Fruit fly (Drosophila melanogaster) whole organism, embryonic: ENCODE measurements around the gene rho-5.

Source experiments
- Adf1 ChIP-seq: fragments of 200-800 bp; sonication (Bioruptor generic); IDR thresholded peaks from 2 replicates; pipeline ENCODE4 v1.3.6; 2022; ENCODE audit warnings: missing biosample characterization, missing genetic modification characterization
- Aef1 ChIP-seq: fragments of 200-800 bp; sonication (Bioruptor generic); IDR thresholded peaks from 3 replicates; pipeline ENCODE4 v1.3.6; 2022; ENCODE audit warnings: missing biosample characterization, missing genetic modification characterization
- CG10267 ChIP-seq: fragments of 200-800 bp; sonication (Bioruptor generic); optimal IDR thresholded peaks from 2 replicates; lab custom pipeline; 2018; ENCODE audit warnings: missing biosample characterization, mild to moderate bottlenecking, missing genetic modification characterization, moderate library complexity
- CG10565 ChIP-seq: fragments of 200-800 bp; sonication (Bioruptor generic); optimal IDR thresholded peaks from 3 replicates; lab custom pipeline; 2016; ENCODE audit warnings: missing biosample characterization, mild to moderate bottlenecking, missing genetic modification characterization
- CG11085 ChIP-seq: fragments of 200-800 bp; sonication (Bioruptor generic); IDR thresholded peaks from 2 replicates; pipeline ENCODE4 v1.3.6; 2022; ENCODE audit warnings: missing biosample characterization, missing genetic modification characterization
- CG11504 ChIP-seq: fragments of 200-800 bp; sonication (Bioruptor generic); optimal IDR thresholded peaks from 3 replicates; lab custom pipeline; 2019; ENCODE audit warnings: missing biosample characterization, mild to moderate bottlenecking, missing genetic modification characterization, moderate library complexity
- CG11723 ChIP-seq: fragments of 200-800 bp; sonication (Bioruptor generic); optimal IDR thresholded peaks from 2 replicates; lab custom pipeline; 2017; ENCODE audit warnings: missing biosample characterization, mild to moderate bottlenecking, missing genetic modification characterization
- CG12299 ChIP-seq: fragments of 200-800 bp; sonication (Bioruptor generic); optimal IDR thresholded peaks from 2 replicates; lab custom pipeline; 2018; ENCODE audit warnings: missing biosample characterization, mild to moderate bottlenecking, missing genetic modification characterization
- CG12659 ChIP-seq: fragments of 200-800 bp; sonication (Bioruptor generic); optimal IDR thresholded peaks from 3 replicates; lab custom pipeline; 2017; ENCODE audit warnings: mild to moderate bottlenecking, missing biosample characterization, missing genetic modification reagents, missing genetic modification characterization
- CG13424 ChIP-seq: fragments of 200-800 bp; sonication (Bioruptor generic); optimal IDR thresholded peaks from 2 replicates; lab custom pipeline; 2019; ENCODE audit warnings: missing biosample characterization, mild to moderate bottlenecking, missing genetic modification characterization, moderate library complexity
- CG14441 ChIP-seq: fragments of 200-800 bp; sonication (Bioruptor generic); IDR thresholded peaks from 2 replicates; pipeline ENCODE4 v1.3.6; 2022; ENCODE audit warnings: missing biosample characterization, missing genetic modification characterization
- CG15269 ChIP-seq: fragments of 200-800 bp; sonication (Bioruptor generic); optimal IDR thresholded peaks from 2 replicates; lab custom pipeline; 2018; ENCODE audit warnings: missing biosample characterization, mild to moderate bottlenecking, missing genetic modification characterization, moderate library complexity
- CG1603 ChIP-seq: fragments of 200-800 bp; sonication (Bioruptor generic); optimal IDR thresholded peaks from 2 replicates; lab custom pipeline; 2019; ENCODE audit warnings: missing biosample characterization, mild to moderate bottlenecking, missing genetic modification characterization, moderate library complexity
- CG16779 ChIP-seq: fragments of 200-800 bp; sonication (Bioruptor generic); IDR thresholded peaks from 2 replicates; pipeline ENCODE4 v1.3.6; 2022; ENCODE audit warnings: missing biosample characterization, missing genetic modification characterization
- CG16815 ChIP-seq: fragments of 200-800 bp; sonication (Bioruptor generic); optimal IDR thresholded peaks from 3 replicates; lab custom pipeline; 2017; ENCODE audit warnings: missing biosample characterization, mild to moderate bottlenecking, missing genetic modification characterization
- CG17361 ChIP-seq: fragments of 200-800 bp; sonication (Bioruptor generic); IDR thresholded peaks from 3 replicates; pipeline ENCODE4 v1.3.6; 2022; ENCODE audit warnings: missing biosample characterization, missing genetic modification characterization
- CG18011 ChIP-seq: fragments of 200-800 bp; sonication (Bioruptor generic); optimal IDR thresholded peaks from 2 replicates; lab custom pipeline; 2017; ENCODE audit warnings: missing biosample characterization, missing genetic modification characterization, mild to moderate bottlenecking, moderate library complexity, missing genotype
- CG2875 ChIP-seq: fragments of 200-800 bp; sonication (Bioruptor generic); optimal IDR thresholded peaks from 2 replicates; lab custom pipeline; 2017; ENCODE audit warnings: missing biosample characterization, mild to moderate bottlenecking, missing genetic modification characterization, missing genetic modification reagents
- CG30020 ChIP-seq: fragments of 200-800 bp; optimal IDR thresholded peaks from 2 replicates; lab custom pipeline; 2019; ENCODE audit warnings: missing biosample characterization, mild to moderate bottlenecking, missing genetic modification characterization, moderate library complexity
- CG32767 ChIP-seq: fragments of 200-800 bp; sonication (Bioruptor generic); IDR thresholded peaks from 2 replicates; pipeline ENCODE4 v1.3.6; 2022; ENCODE audit warnings: missing biosample characterization, missing genetic modification characterization
- CG3407 ChIP-seq: fragments of 200-800 bp; sonication (Bioruptor generic); optimal IDR thresholded peaks from 2 replicates; lab custom pipeline; 2018; ENCODE audit warnings: missing biosample characterization, mild to moderate bottlenecking, missing genetic modification characterization
- CG34376 ChIP-seq: fragments of 200-800 bp; sonication (Bioruptor generic); optimal IDR thresholded peaks from 2 replicates; lab custom pipeline; 2018; ENCODE audit warnings: missing biosample characterization, mild to moderate bottlenecking, missing genetic modification characterization
- CG4617 ChIP-seq: fragments of 200-800 bp; sonication (Bioruptor generic); optimal IDR thresholded peaks from 3 replicates; lab custom pipeline; 2016; ENCODE audit warnings: missing biosample characterization, missing genetic modification characterization, borderline replicate concordance
- CG4854 ChIP-seq: fragments of 200-800 bp; sonication (Bioruptor generic); optimal IDR thresholded peaks from 2 replicates; lab custom pipeline; 2016; ENCODE audit warnings: missing biosample characterization, missing genetic modification characterization, inconsistent platforms
- CG7556 ChIP-seq: fragments of 200-800 bp; sonication (Bioruptor generic); optimal IDR thresholded peaks from 2 replicates; lab custom pipeline; 2017; ENCODE audit warnings: missing biosample characterization, mild to moderate bottlenecking, missing genetic modification characterization
- CG8281 ChIP-seq: fragments of 200-800 bp; sonication (Bioruptor generic); optimal IDR thresholded peaks from 2 replicates; lab custom pipeline; 2018; ENCODE audit warnings: missing biosample characterization, mild to moderate bottlenecking, missing genetic modification characterization, moderate library complexity
- CG8924 ChIP-seq: fragments of 200-800 bp; optimal IDR thresholded peaks from 3 replicates; lab custom pipeline; 2019; ENCODE audit warnings: missing biosample characterization, mild to moderate bottlenecking, missing genetic modification characterization, moderate library complexity
- CkIIα-i1 ChIP-seq: fragments of 200-800 bp; sonication (Bioruptor generic); IDR thresholded peaks from 2 replicates; pipeline ENCODE4 v1.3.6; 2022; ENCODE audit warnings: missing biosample characterization, missing genetic modification characterization
- CrebB ChIP-seq: fragments of 200-800 bp; sonication (Bioruptor generic); optimal IDR thresholded peaks from 3 replicates; lab custom pipeline; 2018; ENCODE audit warnings: missing biosample characterization, mild to moderate bottlenecking, missing genetic modification characterization
- Deaf1 ChIP-seq: fragments of 200-800 bp; optimal IDR thresholded peaks from 3 replicates; lab custom pipeline; 2019; ENCODE audit warnings: missing biosample characterization, mild to moderate bottlenecking, missing genetic modification characterization, moderate library complexity
- Doc3 ChIP-seq: fragments of 200-800 bp; sonication (Bioruptor generic); IDR thresholded peaks from 3 replicates; pipeline ENCODE4 v1.3.6; 2022; ENCODE audit warnings: missing biosample characterization, missing genetic modification characterization; ENCODE audit not compliant: partially characterized antibody
- Gug ChIP-seq: fragments of 200-800 bp; sonication (Bioruptor generic); IDR thresholded peaks from 4 replicates; pipeline ENCODE4 v1.3.6; 2022; ENCODE audit warnings: missing biosample characterization, missing genetic modification characterization
- HmgD ChIP-seq: fragments of 200-800 bp; sonication (Bioruptor generic); optimal IDR thresholded peaks from 3 replicates; lab custom pipeline; 2016; ENCODE audit warnings: missing biosample characterization, missing genetic modification characterization
- NC2β ChIP-seq: fragments of 200-800 bp; sonication (Bioruptor generic); optimal IDR thresholded peaks from 2 replicates; lab custom pipeline; 2016; ENCODE audit warnings: missing biosample characterization, missing genetic modification characterization
- TFAM ChIP-seq: fragments of 200-800 bp; sonication (Bioruptor generic); optimal IDR thresholded peaks from 2 replicates; lab custom pipeline; 2017; ENCODE audit warnings: missing biosample characterization, missing genetic modification characterization, inconsistent platforms
- Tbp ChIP-seq: fragments of >200 bp; optimal IDR thresholded peaks from 2 replicates; lab custom pipeline; 2018; ENCODE audit warnings: missing biosample characterization, missing genetic modification characterization
- bowl ChIP-seq: fragments of 200-800 bp; sonication (Bioruptor generic); IDR thresholded peaks from 2 replicates; pipeline ENCODE4 v1.3.6; 2022; ENCODE audit warnings: missing biosample characterization, missing genetic modification characterization
- ci ChIP-seq: fragments of 200-800 bp; sonication (Bioruptor generic); IDR thresholded peaks from 3 replicates; pipeline ENCODE4 v1.3.6; 2022; ENCODE audit warnings: missing biosample characterization, missing genetic modification characterization
- crp ChIP-seq, 2 experiments: fragments of 200-800 bp; sonication (Bioruptor generic); optimal IDR thresholded peaks; 2 replicates in 1 of 2; 3 replicates in 1 of 2; lab custom pipeline; 2017; ENCODE audit warnings: missing biosample characterization in 2 of 2, missing genetic modification characterization in 2 of 2, mild to moderate bottlenecking in 1 of 2, moderate library complexity in 1 of 2
- fru ChIP-seq: fragments of >200 bp; optimal IDR thresholded peaks from 2 replicates; lab custom pipeline; 2017
- ind ChIP-seq: fragments of 200-800 bp; sonication (Bioruptor generic); optimal IDR thresholded peaks from 3 replicates; lab custom pipeline; 2016; ENCODE audit warnings: missing biosample characterization, missing genetic modification characterization
- jigr1 ChIP-seq: fragments of 200-800 bp; sonication (Bioruptor generic); IDR thresholded peaks from 3 replicates; pipeline ENCODE4 v1.3.6; 2022; ENCODE audit warnings: missing biosample characterization, missing genetic modification characterization
- kah ChIP-seq: fragments of 200-800 bp; sonication (Bioruptor generic); optimal IDR thresholded peaks from 2 replicates; lab custom pipeline; 2018; ENCODE audit warnings: missing biosample characterization, mild to moderate bottlenecking, missing genetic modification characterization
- lab ChIP-seq: fragments of 200-800 bp; sonication (Bioruptor generic); optimal IDR thresholded peaks from 3 replicates; lab custom pipeline; 2017; ENCODE audit warnings: missing biosample characterization, missing genetic modification characterization, mild to moderate bottlenecking, moderate library complexity, missing genetic modification reagents
- pan ChIP-seq, 4 experiments: fragments of >200 bp in 3 of 4; fragments of 200-800 bp in 1 of 4; sonication (Bioruptor generic) in 1 of 4; optimal IDR thresholded peaks in 3 of 4; IDR thresholded peaks in 1 of 4; 2 replicates each; pipeline versions ENCODE4 v1.3.6 to Lab custom; 2017 to 2022; ENCODE audit warnings: missing biosample characterization in 2 of 4, missing genetic modification characterization in 2 of 4, mixed read lengths in 1 of 4
- sim ChIP-seq: fragments of 200-800 bp; sonication (Bioruptor generic); IDR thresholded peaks from 2 replicates; pipeline ENCODE4 v1.3.6; 2022; ENCODE audit warnings: missing biosample characterization, missing genetic modification characterization
- sug ChIP-seq: fragments of 200-800 bp; optimal IDR thresholded peaks from 2 replicates; lab custom pipeline; 2019; ENCODE audit warnings: missing biosample characterization, mild to moderate bottlenecking, missing genetic modification characterization, moderate library complexity
- tap ChIP-seq: fragments of 200-800 bp; optimal IDR thresholded peaks from 3 replicates; lab custom pipeline; 2019; ENCODE audit warnings: missing biosample characterization, mild to moderate bottlenecking, missing genetic modification characterization, moderate library complexity
- tin ChIP-seq: fragments of 200-800 bp; sonication (Bioruptor generic); optimal IDR thresholded peaks from 3 replicates; lab custom pipeline; 2016; ENCODE audit warnings: missing biosample characterization, missing genetic modification characterization
- tup ChIP-seq: fragments of 200-800 bp; sonication (Bioruptor generic); optimal IDR thresholded peaks from 2 replicates; lab custom pipeline; 2016; ENCODE audit warnings: missing biosample characterization, mild to moderate bottlenecking, missing genetic modification characterization, moderate library complexity
- tx ChIP-seq: fragments of 200-800 bp; sonication (Bioruptor generic); optimal IDR thresholded peaks from 2 replicates; lab custom pipeline; 2016; ENCODE audit warnings: missing biosample characterization, missing genetic modification characterization

rho-5 gene

DNA sequence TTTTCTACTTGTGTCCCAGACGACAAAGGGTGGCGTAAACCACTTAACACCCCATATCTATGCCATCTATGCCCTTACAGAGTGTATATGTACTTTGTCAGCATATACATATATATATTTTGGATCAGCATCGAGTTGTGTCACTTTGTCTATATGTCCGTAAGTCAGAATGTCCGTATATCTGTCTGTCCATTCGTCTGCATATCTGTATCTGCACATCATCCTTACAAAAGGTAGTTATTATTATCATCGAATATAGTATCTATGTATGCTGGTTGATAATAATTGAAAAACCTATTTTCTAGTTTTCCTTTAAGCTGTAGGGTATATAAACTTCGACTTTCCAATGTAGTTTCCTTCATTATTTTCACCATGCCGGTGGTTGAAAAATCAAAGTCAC is 22.6 kb downstream of the rho-5 start (continued):
- TF ChIP-seq CG14441 (GFP tag; lab: Robert Waterston, UW) (no peak), CG34376 (GFP tag; lab: Kevin White, UChicago) (no peak), CG13424 (tag; lab: Kevin White, UChicago) (peak; percentile 30), CG30020 (tag; lab: Kevin White, UChicago) (no peak), Doc3 (GFP tag; lab: Robert Waterston, UW) (no peak), CG32767 (GFP tag; lab: Robert Waterston, UW) (no peak), CrebB (tag; lab: Kevin White, UChicago) (no peak), pan (optimal IDR thresholded peaks at IDR 0.05; lab: Kevin White, UChicago) (no peak), pan (GFP tag; optimal IDR thresholded peaks at IDR 0.05 in 1 of 2, IDR thresholded peaks at IDR 0.05 in 1 of 2) (no peak), CG4854 (no peak), bowl (GFP tag; lab: Robert Waterston, UW) (no peak), CG12659 (no peak), CG8924 (peak; percentile 17), ci (GFP tag; lab: Robert Waterston, UW) (no peak), CG11504 (peak; percentile 71), Gug (GFP tag; lab: Robert Waterston, UW) (no peak), lab (GFP tag; lab: Kevin White, UChicago) (no peak), CG10267 (tag; lab: Kevin White, UChicago) (peak; percentile 25), tin (GFP tag; lab: Kevin White, UChicago) (no peak), CG1603 (no peak), Deaf1 (tag; lab: Kevin White, UChicago) (no peak), CG11723 (GFP tag; lab: Kevin White, UChicago) (no peak), CG10565 (GFP tag; lab: Kevin White, UChicago) (no peak), jigr1 (no peak), CG16815 (GFP tag; lab: Kevin White, UChicago) (no peak), sug (tag; lab: Kevin White, UChicago) (no peak), Tbp (GFP tag; lab: Kevin White, UChicago) (no peak), fru (no peak), CG18011 (GFP tag; lab: Kevin White, UChicago) (no peak), CG17361 (GFP tag; lab: Robert Waterston, UW) (peak; percentile 44; the same call in 1 of the 3 replicates), CG8281 (no peak), TFAM (GFP tag; lab: Kevin White, UChicago) (no peak), CG15269 (tag; lab: Kevin White, UChicago) (no peak), CG11085 (GFP tag; lab: Robert Waterston, UW) (no peak), HmgD (GFP tag; lab: Kevin White, UChicago) (no peak), CG2875 (peak; percentile 18), Adf1 (GFP tag; lab: Robert Waterston, UW) (no peak), CG16779 (GFP tag; lab: Robert Waterston, UW) (no peak), NC2β (GFP tag; lab: Kevin White, UChicago) (no peak), tx (no peak), Aef1 (GFP tag; lab: Robert Waterston, UW) (no peak), crp (GFP tag; optimal IDR thresholded peaks at IDR 0.05; lab: Kevin White, UChicago) (no peak), CG4617 (GFP tag; lab: Kevin White, UChicago) (no peak), CG3407 (GFP tag; lab: Kevin White, UChicago) (no peak), ind (GFP tag; lab: Kevin White, UChicago) (no peak), CG12299 (tag; lab: Kevin White, UChicago) (no peak), tap (tag; lab: Kevin White, UChicago) (no peak), CkIIα-i1 (GFP tag; lab: Robert Waterston, UW) (no peak), kah (no peak), tup (GFP tag; lab: Kevin White, UChicago) (no peak), CG7556 (GFP tag; lab: Kevin White, UChicago) (no peak), sim (GFP tag; lab: Robert Waterston, UW) (no peak)
